Fruit fly (Drosophila melanogaster) whole organism, embryonic: ENCODE data around the gene Reck.

Source experiments
- Abd-B ChIP-seq: fragments of 200-800 bp; sonication (Bioruptor generic); optimal IDR thresholded peaks from 2 replicates; lab custom pipeline; 2018; ENCODE audit warnings: missing biosample characterization, mild to moderate bottlenecking, missing genetic modification characterization, moderate library complexity
- CG1233 ChIP-seq: fragments of 200-800 bp; sonication (Bioruptor generic); optimal IDR thresholded peaks from 4 replicates; lab custom pipeline; 2018; ENCODE audit warnings: missing biosample characterization, mild to moderate bottlenecking, missing genetic modification characterization
- CG2678 ChIP-seq: fragments of 200-800 bp; sonication (Bioruptor generic); optimal IDR thresholded peaks from 3 replicates; lab custom pipeline; 2019; ENCODE audit warnings: missing biosample characterization, mild to moderate bottlenecking, missing genetic modification characterization, moderate library complexity
- CG8290 ChIP-seq, 3 experiments: fragments of 200-800 bp; sonication (Bioruptor generic); optimal IDR thresholded peaks; 2 replicates each; lab custom pipeline; 2016 to 2019; ENCODE audit warnings: missing biosample characterization in 3 of 3, missing genetic modification characterization in 3 of 3, mild to moderate bottlenecking in 2 of 3, moderate library complexity in 1 of 3
- CG8388 ChIP-seq: fragments of 200-800 bp; sonication (Bioruptor generic); optimal IDR thresholded peaks from 2 replicates; lab custom pipeline; 2019; ENCODE audit warnings: missing biosample characterization, mild to moderate bottlenecking, missing genetic modification characterization, moderate library complexity
- CG9932 ChIP-seq: fragments of 200-800 bp; sonication (Bioruptor generic); IDR thresholded peaks from 2 replicates; pipeline ENCODE4 v1.3.6; 2022; ENCODE audit warnings: missing biosample characterization, missing genetic modification characterization
- Gug ChIP-seq: fragments of 200-800 bp; sonication (Bioruptor generic); IDR thresholded peaks from 4 replicates; pipeline ENCODE4 v1.3.6; 2022; ENCODE audit warnings: missing biosample characterization, missing genetic modification characterization
- corto ChIP-seq: fragments of 200-800 bp; sonication (Bioruptor generic); optimal IDR thresholded peaks from 2 replicates; lab custom pipeline; 2016; ENCODE audit warnings: missing biosample characterization, mild to moderate bottlenecking, missing genetic modification characterization, moderate library complexity
- pum ChIP-seq: fragments of 200-800 bp; sonication (Bioruptor generic); optimal IDR thresholded peaks from 2 replicates; lab custom pipeline; 2016; ENCODE audit warnings: missing biosample characterization, missing genetic modification characterization

DNA sequence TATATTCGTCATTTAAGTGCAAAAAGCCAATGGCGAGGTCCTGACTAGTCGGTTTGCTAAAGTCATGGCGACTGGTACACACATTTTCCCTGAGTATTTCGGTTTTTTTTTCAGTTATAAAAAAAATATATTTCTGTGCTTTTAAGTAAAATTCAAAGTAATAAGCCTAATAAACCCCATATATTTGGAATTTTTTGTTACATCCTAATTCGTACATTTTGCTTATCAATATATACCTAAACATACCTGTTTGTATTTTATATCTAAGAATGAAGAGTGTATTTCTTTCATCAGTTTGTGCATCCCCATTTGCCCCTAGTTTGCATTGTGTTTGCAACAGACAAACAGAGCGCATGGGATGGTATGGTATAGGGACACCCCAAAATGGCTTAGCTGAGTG lies 21.7 kb upstream of the Reck start:
- TF ChIP-seq Gug (GFP tag; lab: Robert Waterston, UW) (no peak), CG8290 (GFP tag; optimal IDR thresholded peaks at IDR 0.05; lab: Kevin White, UChicago) (no peak), CG8290 (tag; optimal IDR thresholded peaks at IDR 0.05; lab: Kevin White, UChicago) (no peak), pum (GFP tag; lab: Kevin White, UChicago) (no peak), CG8388 (GFP tag; lab: Kevin White, UChicago) (no peak), CG1233 (no peak), CG2678 (tag; lab: Kevin White, UChicago) (no peak), CG9932 (GFP tag; lab: Robert Waterston, UW) (no peak), corto (GFP tag; lab: Kevin White, UChicago) (no peak), Abd-B (no peak)
